Worm (Caenorhabditis elegans) whole organism, L4/young adult: ENCODE data around the gene tag-276.

ENCODE experiments used
- W03F9.2 ChIP-seq: fragments of 150-350 bp; optimal IDR thresholded peaks from 2 replicates; lab custom pipeline; 2014; ENCODE audit warnings: missing biosample characterization, missing genetic modification characterization
- dao-5 ChIP-seq: sonication (generic microtip); optimal IDR thresholded peaks from 2 replicates; lab custom pipeline; 2016; ENCODE audit warnings: missing genotype, missing genetic modification characterization, moderate library complexity, missing compliant biosample characterization
- him-1 ChIP-seq: sonication (generic microtip); optimal IDR thresholded peaks from 2 replicates; lab custom pipeline; 2016; ENCODE audit warnings: missing genotype, missing genetic modification reagents, missing genetic modification characterization, missing compliant biosample characterization

DNA sequence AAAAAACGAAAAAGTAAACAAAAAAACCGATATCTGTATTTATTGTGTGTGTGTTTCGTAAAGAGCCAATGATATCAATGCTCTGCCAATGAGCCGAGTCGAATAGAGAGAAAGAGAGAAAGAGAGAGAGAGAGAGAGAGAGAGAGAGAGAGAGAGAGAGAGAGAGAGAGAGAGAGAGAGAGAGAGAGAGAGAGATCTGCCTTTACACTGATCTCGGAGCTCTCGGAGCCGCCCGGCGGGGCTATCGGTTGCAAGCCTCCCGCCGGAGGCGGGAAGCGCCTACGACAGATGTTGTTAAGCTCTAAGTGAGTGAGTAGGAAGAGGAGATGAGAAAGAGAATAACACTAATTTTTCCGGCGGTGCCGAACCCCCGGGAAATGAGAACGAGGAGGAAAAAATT lies 19.9 kb upstream of the tag-276 start:
- no peak for TF ChIP-seq him-1 (tag; lab: Kevin White, UChicago)
- no peak for TF ChIP-seq W03F9.2 (tag; lab: Kevin White, UChicago)
- TF ChIP-seq dao-5, result no peak
